Fruit fly (Drosophila melanogaster) whole organism, embryonic: ENCODE data around the gene TotZ.

ENCODE experiments used
- CG10267 ChIP-seq: fragments of 200-800 bp; sonication (Bioruptor generic); optimal IDR thresholded peaks from 2 replicates; lab custom pipeline; 2018; ENCODE audit warnings: missing biosample characterization, mild to moderate bottlenecking, missing genetic modification characterization, moderate library complexity
- CG10431 ChIP-seq: fragments of 200-800 bp; sonication (Bioruptor generic); optimal IDR thresholded peaks from 3 replicates; lab custom pipeline; 2018; ENCODE audit warnings: missing biosample characterization, mild to moderate bottlenecking, missing genetic modification characterization
- CG13775 ChIP-seq: fragments of 200-800 bp; sonication (Bioruptor generic); optimal IDR thresholded peaks from 3 replicates; lab custom pipeline; 2017; ENCODE audit warnings: missing biosample characterization, mild to moderate bottlenecking, missing genetic modification characterization
- CG8478 ChIP-seq: fragments of >200 bp; optimal IDR thresholded peaks from 2 replicates; lab custom pipeline; 2018
- E2f2 ChIP-seq: fragments of 200-800 bp; sonication (Bioruptor generic); IDR thresholded peaks from 2 replicates; pipeline ENCODE4 v1.3.6; 2022; ENCODE audit warnings: missing biosample characterization, missing genetic modification characterization
- Gug ChIP-seq: fragments of 200-800 bp; sonication (Bioruptor generic); IDR thresholded peaks from 4 replicates; pipeline ENCODE4 v1.3.6; 2022; ENCODE audit warnings: missing biosample characterization, missing genetic modification characterization
- Lim3 ChIP-seq: fragments of 200-800 bp; sonication (Bioruptor generic); IDR thresholded peaks from 2 replicates; pipeline ENCODE4 v1.3.6; 2022; ENCODE audit warnings: missing biosample characterization, missing genetic modification characterization
- Ravus ChIP-seq: fragments of 200-800 bp; sonication (Bioruptor generic); IDR thresholded peaks from 2 replicates; pipeline ENCODE4 v1.3.6; 2022; ENCODE audit warnings: missing biosample characterization, missing genetic modification characterization
- br ChIP-seq: fragments of >200 bp; optimal IDR thresholded peaks from 2 replicates; lab custom pipeline; 2017
- ranshi ChIP-seq: fragments of 200-800 bp; sonication (Bioruptor generic); IDR thresholded peaks from 2 replicates; pipeline ENCODE4 v1.3.6; 2022; ENCODE audit warnings: missing biosample characterization, missing genetic modification characterization
- tll ChIP-seq, 2 experiments: fragments of 200-800 bp in 1 of 2; fragments of >200 bp in 1 of 2; sonication (Bioruptor generic) in 1 of 2; optimal IDR thresholded peaks; 2 replicates each; lab custom pipeline; 2017 to 2019; ENCODE audit warnings: missing biosample characterization in 2 of 2, missing genetic modification characterization in 2 of 2, mild to moderate bottlenecking in 1 of 2, moderate library complexity in 1 of 2

DNA sequence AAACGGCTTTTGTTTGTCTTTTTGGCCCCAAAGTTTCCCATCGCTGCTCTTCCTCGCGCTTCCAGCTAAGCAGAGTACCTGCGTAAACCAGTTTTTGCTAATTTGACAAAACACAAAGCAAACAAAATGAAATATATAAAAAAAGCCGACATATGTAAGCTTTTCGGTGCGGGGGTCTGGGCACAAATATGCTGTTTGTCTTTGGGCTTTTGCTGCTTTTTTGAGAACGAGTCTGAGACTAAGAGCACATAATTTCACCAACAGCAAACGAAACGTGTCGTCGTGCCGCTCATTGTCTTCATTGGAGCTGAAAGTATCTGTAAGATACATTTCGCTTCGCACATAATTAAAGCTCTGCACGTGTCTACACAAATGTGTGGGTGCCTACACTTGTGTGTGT, 38.3 kb downstream of the TotZ start:
- TF ChIP-seq CG8478 (lab: Kevin White, UChicago) (no peak), Ravus (GFP tag; lab: Robert Waterston, UW) (no peak), E2f2 (GFP tag; lab: Robert Waterston, UW) (no peak), Gug (GFP tag; lab: Robert Waterston, UW) (no peak), br (lab: Kevin White, UChicago) (no peak), CG10431 (GFP tag; lab: Kevin White, UChicago) (no peak), CG13775 (GFP tag; lab: Kevin White, UChicago) (no peak), CG10267 (tag; lab: Kevin White, UChicago) (no peak), tll (GFP tag; optimal IDR thresholded peaks at IDR 0.05; lab: Kevin White, UChicago) (no peak), Lim3 (GFP tag; lab: Robert Waterston, UW) (no peak), ranshi (GFP tag; lab: Robert Waterston, UW) (no peak)
